Worm (Caenorhabditis elegans) whole organism, midembryonic: Measurements from ENCODE around the gene Y39A3CL.3.

ENCODE experiments used
- T22C8.4 ChIP-seq: fragments of 200-800 bp; sonication (Bioruptor generic); IDR thresholded peaks from 2 replicates; pipeline ENCODE4 v1.3.6; 2022; ENCODE audit warnings: missing genetic modification characterization, missing compliant biosample characterization
- flt-1 ChIP-seq: fragments of 200-800 bp; sonication (Bioruptor generic); IDR thresholded peaks from 2 replicates; pipeline ENCODE4 v1.3.6; 2022; ENCODE audit warnings: missing genetic modification characterization, missing compliant biosample characterization
- klf-2 ChIP-seq: fragments of 200-800 bp; sonication (Bioruptor generic); conservative IDR thresholded peaks from 2 replicates; pipeline ENCODE4 v1.3.6; 2022; ENCODE audit warnings: missing genetic modification reagents, missing genetic modification characterization, missing compliant biosample characterization
- med-1 ChIP-seq: sonication (generic microtip); optimal IDR thresholded peaks from 2 replicates; lab custom pipeline; 2017; ENCODE audit warnings: missing genetic modification characterization, mild to moderate bottlenecking, missing compliant biosample characterization, antibody characterized with exemption, missing genetic modification reagents; ENCODE audit not compliant: insufficient read depth
- tab-1 ChIP-seq: fragments of 200-800 bp; sonication (Bioruptor generic); IDR thresholded peaks from 2 replicates; pipeline ENCODE4 v1.3.6; 2022; ENCODE audit warnings: missing genetic modification characterization, missing compliant biosample characterization
- ztf-29 ChIP-seq: fragments of 200-800 bp; sonication (Bioruptor generic); IDR thresholded peaks from 2 replicates; pipeline ENCODE4 v1.3.6; 2022; ENCODE audit warnings: missing genetic modification reagents, missing genetic modification characterization, missing compliant biosample characterization

- TF ChIP-seq med-1 (GFP tag; lab: Kevin White, UChicago), result no peak
- no peak for TF ChIP-seq flt-1 (GFP tag; lab: Robert Waterston, UW)
- TF ChIP-seq T22C8.4 (GFP tag; lab: Robert Waterston, UW), result no peak
- TF ChIP-seq ztf-29, result no peak
- TF ChIP-seq klf-2 (GFP tag; lab: Robert Waterston, UW), result no peak
- TF ChIP-seq tab-1, result no peak
Measured at ce11 chrIII:1819049-1819597, 41.5 kb downstream of the Y39A3CL.3 start.
